Fruit fly (Drosophila melanogaster) whole organism, prepupa: ENCODE data around the gene Sgs5.
A peak's percentile ranks its signal among the peaks of the same experiment; 100 is the strongest.

Experiments
- Blimp-1 ChIP-seq: fragments of 200-800 bp; sonication (Bioruptor generic); optimal IDR thresholded peaks from 3 replicates; lab custom pipeline; 2017; ENCODE audit warnings: missing biosample characterization, missing genetic modification characterization, mild to moderate bottlenecking, moderate library complexity, missing genetic modification reagents
- CG10669 ChIP-seq: fragments of 200-800 bp; sonication (Bioruptor generic); optimal IDR thresholded peaks from 3 replicates; lab custom pipeline; 2018; ENCODE audit warnings: missing biosample characterization, mild to moderate bottlenecking, missing genetic modification characterization, moderate library complexity
- CG11294 ChIP-seq: fragments of 200-800 bp; sonication (Bioruptor generic); IDR thresholded peaks from 2 replicates; pipeline ENCODE4 v1.3.6; 2022; ENCODE audit warnings: missing biosample characterization, missing genetic modification characterization
- CG11762 ChIP-seq: fragments of 200-800 bp; sonication (Bioruptor generic); optimal IDR thresholded peaks from 3 replicates; lab custom pipeline; 2016; ENCODE audit warnings: missing biosample characterization, missing genetic modification characterization; ENCODE audit not compliant: insufficient read depth
- CG11902 ChIP-seq: fragments of 200-800 bp; sonication (Bioruptor generic); optimal IDR thresholded peaks from 3 replicates; lab custom pipeline; 2016; ENCODE audit warnings: missing biosample characterization, missing genetic modification characterization
- CG15336 ChIP-seq: fragments of 200-800 bp; sonication (Bioruptor generic); IDR thresholded peaks from 2 replicates; pipeline ENCODE4 v1.3.6; 2022; ENCODE audit warnings: missing biosample characterization, missing genetic modification characterization
- CG16779 ChIP-seq: fragments of 200-800 bp; sonication (Bioruptor generic); optimal IDR thresholded peaks from 3 replicates; lab custom pipeline; 2017; ENCODE audit warnings: missing biosample characterization, mild to moderate bottlenecking, missing genetic modification characterization
- CG32006 ChIP-seq: fragments of 200-800 bp; sonication (Bioruptor generic); optimal IDR thresholded peaks from 3 replicates; lab custom pipeline; 2017; ENCODE audit warnings: missing biosample characterization, mild to moderate bottlenecking, missing genetic modification characterization
- CG3919 ChIP-seq: fragments of 200-800 bp; sonication (Bioruptor generic); optimal IDR thresholded peaks from 3 replicates; lab custom pipeline; 2016; ENCODE audit warnings: missing biosample characterization, missing genetic modification characterization
- CG4318 ChIP-seq: fragments of 200-800 bp; sonication (Bioruptor generic); optimal IDR thresholded peaks from 3 replicates; lab custom pipeline; 2017; ENCODE audit warnings: missing biosample characterization, mild to moderate bottlenecking, missing genetic modification characterization
- CG6163 ChIP-seq: fragments of 200-800 bp; sonication (Bioruptor generic); IDR thresholded peaks from 3 replicates; pipeline ENCODE4 v1.3.6; 2022; ENCODE audit warnings: missing biosample characterization, missing genetic modification characterization
- CG7368 ChIP-seq: fragments of 200-800 bp; sonication (Bioruptor generic); optimal IDR thresholded peaks from 3 replicates; lab custom pipeline; 2016; ENCODE audit warnings: missing biosample characterization, missing genetic modification characterization
- CG8119 ChIP-seq: fragments of 200-800 bp; sonication (Bioruptor generic); IDR thresholded peaks from 3 replicates; pipeline ENCODE4 v1.3.6; 2022; ENCODE audit warnings: missing biosample characterization, missing genetic modification characterization
- CG8319 ChIP-seq: fragments of 200-800 bp; sonication (Bioruptor generic); optimal IDR thresholded peaks from 3 replicates; lab custom pipeline; 2016; ENCODE audit warnings: missing biosample characterization, missing genetic modification characterization
- CG8632 ChIP-seq: fragments of 200-800 bp; sonication (Bioruptor generic); optimal IDR thresholded peaks from 3 replicates; lab custom pipeline; 2016; ENCODE audit warnings: missing biosample characterization, missing genetic modification characterization
- CG9139 ChIP-seq: fragments of 200-800 bp; sonication (Bioruptor generic); optimal IDR thresholded peaks from 3 replicates; lab custom pipeline; 2017; ENCODE audit warnings: missing biosample characterization, mild to moderate bottlenecking, missing genetic modification characterization
- Eip75B ChIP-seq: fragments of 200-800 bp; sonication (Bioruptor generic); optimal IDR thresholded peaks from 3 replicates; lab custom pipeline; 2016; ENCODE audit warnings: missing biosample characterization, missing genetic modification characterization
- Eip78C ChIP-seq: fragments of 200-800 bp; sonication (Bioruptor generic); peaks from one replicate; lab custom pipeline; 2016; ENCODE audit warnings: missing biosample characterization, missing genetic modification characterization
- Eip93F ChIP-seq: fragments of 200-800 bp; sonication (Bioruptor generic); optimal IDR thresholded peaks from 2 replicates; lab custom pipeline; 2016; ENCODE audit warnings: missing biosample characterization, mild to moderate bottlenecking, missing genetic modification characterization
- Ets21C ChIP-seq: fragments of 200-800 bp; sonication (Bioruptor generic); optimal IDR thresholded peaks from 3 replicates; lab custom pipeline; 2016; ENCODE audit warnings: missing biosample characterization, missing genetic modification characterization
- Gug ChIP-seq: fragments of 200-800 bp; sonication (Bioruptor generic); IDR thresholded peaks from 2 replicates; pipeline ENCODE4 v1.3.6; 2022; ENCODE audit warnings: missing biosample characterization, missing genetic modification characterization
- Hr39 ChIP-seq: fragments of 200-800 bp; sonication (Bioruptor generic); optimal IDR thresholded peaks from 2 replicates; lab custom pipeline; 2016; ENCODE audit warnings: missing biosample characterization, missing genetic modification characterization
- Lpt ChIP-seq: fragments of 200-800 bp; sonication (Bioruptor generic); optimal IDR thresholded peaks from 3 replicates; lab custom pipeline; 2016; ENCODE audit warnings: missing biosample characterization, missing genetic modification characterization
- OdsH ChIP-seq: fragments of 200-800 bp; sonication (Bioruptor generic); optimal IDR thresholded peaks from 3 replicates; lab custom pipeline; 2016; ENCODE audit warnings: missing biosample characterization, missing genetic modification characterization
- Sox15 ChIP-seq: fragments of 200-800 bp; sonication (Bioruptor generic); optimal IDR thresholded peaks from 3 replicates; lab custom pipeline; 2016; ENCODE audit warnings: missing biosample characterization, missing genetic modification characterization
- cyc ChIP-seq: fragments of 200-800 bp; sonication (Bioruptor generic); optimal IDR thresholded peaks from 3 replicates; lab custom pipeline; 2016; ENCODE audit warnings: missing biosample characterization, missing genetic modification characterization
- dac ChIP-seq: fragments of 200-800 bp; sonication (Bioruptor generic); optimal IDR thresholded peaks from 2 replicates; lab custom pipeline; 2017; ENCODE audit warnings: missing biosample characterization, mild to moderate bottlenecking, missing genetic modification characterization
- dsx ChIP-seq: fragments of 200-800 bp; optimal IDR thresholded peaks from 3 replicates; lab custom pipeline; 2019; ENCODE audit warnings: missing biosample characterization, mild to moderate bottlenecking, missing genetic modification characterization, moderate library complexity; ENCODE audit not compliant: poor library complexity, severe bottlenecking
- eg ChIP-seq: fragments of 200-800 bp; sonication (Bioruptor generic); IDR thresholded peaks from 3 replicates; pipeline ENCODE4 v1.3.6; 2022; ENCODE audit warnings: missing biosample characterization, missing genetic modification characterization
- fd59A ChIP-seq: fragments of 200-800 bp; sonication (Bioruptor generic); optimal IDR thresholded peaks from 2 replicates; lab custom pipeline; 2017; ENCODE audit warnings: missing biosample characterization, mild to moderate bottlenecking, missing genetic modification characterization, missing genetic modification reagents
- fkh ChIP-seq: fragments of 200-800 bp; sonication (Bioruptor generic); optimal IDR thresholded peaks from 3 replicates; lab custom pipeline; 2017; ENCODE audit warnings: missing biosample characterization, mild to moderate bottlenecking, missing genetic modification characterization, moderate library complexity
- net ChIP-seq: fragments of 200-800 bp; sonication (Bioruptor generic); optimal IDR thresholded peaks from 3 replicates; lab custom pipeline; 2016; ENCODE audit warnings: missing biosample characterization, missing genetic modification characterization
- spab ChIP-seq: fragments of 200-800 bp; sonication (Bioruptor generic); optimal IDR thresholded peaks from 2 replicates; lab custom pipeline; 2017; ENCODE audit warnings: missing biosample characterization, mild to moderate bottlenecking, missing genetic modification characterization, missing genetic modification reagents
- ss ChIP-seq, 2 experiments: fragments of 200-800 bp; sonication (Bioruptor generic); optimal IDR thresholded peaks; 2 replicates in 1 of 2; 3 replicates in 1 of 2; lab custom pipeline; 2017 to 2018; ENCODE audit warnings: mild to moderate bottlenecking in 2 of 2, missing biosample characterization in 2 of 2, missing genetic modification characterization in 2 of 2, moderate library complexity in 1 of 2
- svp ChIP-seq: fragments of 200-800 bp; sonication (Bioruptor generic); peaks from one replicate; lab custom pipeline; 2016; ENCODE audit warnings: missing biosample characterization, missing genetic modification characterization
- vri ChIP-seq: fragments of 200-800 bp; sonication (Bioruptor generic); optimal IDR thresholded peaks from 3 replicates; lab custom pipeline; 2016; ENCODE audit warnings: missing biosample characterization, mild to moderate bottlenecking, missing genetic modification characterization

Gene Sgs5

DNA sequence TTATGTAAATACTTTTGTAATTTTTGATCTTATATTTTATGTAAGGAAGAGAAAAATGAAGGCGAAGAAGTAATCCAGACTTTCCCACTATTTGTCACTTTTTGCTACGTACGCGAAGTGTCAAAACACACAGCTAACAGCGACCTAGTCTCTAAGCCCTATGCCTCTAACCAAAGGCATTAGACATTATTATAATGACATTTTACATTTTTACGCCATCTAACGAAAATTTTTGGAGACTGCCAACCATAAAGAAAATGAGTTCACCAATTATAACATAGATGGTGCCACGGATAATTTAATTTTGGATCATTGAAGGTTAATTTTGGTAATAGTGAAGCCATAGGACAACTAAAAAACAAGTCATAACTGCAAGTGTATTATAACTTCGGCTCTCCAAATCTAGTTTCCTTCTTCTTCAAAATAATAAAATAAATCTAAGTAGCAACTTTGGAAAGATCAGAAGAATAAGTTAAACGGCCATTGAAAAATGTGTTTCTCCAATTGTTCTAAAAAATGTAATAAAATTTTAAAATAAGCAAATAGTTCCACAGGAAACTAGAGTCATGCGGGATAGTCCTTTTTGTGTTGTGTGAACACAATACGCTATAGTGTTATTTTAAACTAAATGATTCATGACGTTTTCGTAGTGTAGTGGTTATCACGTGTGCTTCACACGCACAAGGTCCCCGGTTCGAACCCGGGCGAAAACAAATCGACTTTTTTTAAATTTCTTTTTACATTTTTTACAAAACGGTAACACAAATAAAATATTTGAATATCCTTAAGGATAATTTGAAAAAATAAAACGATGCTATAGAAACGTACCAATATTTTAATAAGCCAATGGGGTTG lies 22.2 kb downstream of the Sgs5 start (continued):
- TF ChIP-seq Eip75B (GFP tag; lab: Kevin White, UChicago) (no peak), CG11294 (GFP tag; lab: Robert Waterston, UW) (no peak), CG8632 (GFP tag; lab: Kevin White, UChicago) (no peak), fkh (no peak), Hr39 (GFP tag; lab: Kevin White, UChicago) (peak; percentile 48), Blimp-1 (GFP tag; lab: Kevin White, UChicago) (no peak), CG3919 (GFP tag; lab: Kevin White, UChicago) (no peak), CG7368 (GFP tag; lab: Kevin White, UChicago) (no peak), CG11902 (GFP tag; lab: Kevin White, UChicago) (no peak), CG8119 (GFP tag; lab: Robert Waterston, UW) (peak; percentile 24; the same call in 1 of the 3 replicates), eg (GFP tag; lab: Robert Waterston, UW) (no peak), CG4318 (GFP tag; lab: Kevin White, UChicago) (no peak), Gug (GFP tag; lab: Robert Waterston, UW) (no peak), CG11762 (GFP tag; lab: Kevin White, UChicago) (no peak), net (GFP tag; lab: Kevin White, UChicago) (no peak), CG6163 (GFP tag; lab: Robert Waterston, UW) (no peak), svp (peak; percentile 55), CG9139 (no peak), Eip93F (no peak), fd59A (GFP tag; lab: Kevin White, UChicago) (no peak), vri (GFP tag; lab: Kevin White, UChicago) (no peak), CG32006 (GFP tag; lab: Kevin White, UChicago) (peak; percentile 11), ss (GFP tag; optimal IDR thresholded peaks at IDR 0.05; lab: Kevin White, UChicago) (peak; percentile 44 to 54), cyc (GFP tag; lab: Kevin White, UChicago) (peak; percentile 22), CG15336 (GFP tag; lab: Robert Waterston, UW) (peak; percentile 55; the same call in 1 of the 2 replicates), CG16779 (tag; lab: Kevin White, UChicago) (no peak), OdsH (GFP tag; lab: Kevin White, UChicago) (no peak), Ets21C (no peak), dac (GFP tag; lab: Kevin White, UChicago) (no peak)

DNA sequence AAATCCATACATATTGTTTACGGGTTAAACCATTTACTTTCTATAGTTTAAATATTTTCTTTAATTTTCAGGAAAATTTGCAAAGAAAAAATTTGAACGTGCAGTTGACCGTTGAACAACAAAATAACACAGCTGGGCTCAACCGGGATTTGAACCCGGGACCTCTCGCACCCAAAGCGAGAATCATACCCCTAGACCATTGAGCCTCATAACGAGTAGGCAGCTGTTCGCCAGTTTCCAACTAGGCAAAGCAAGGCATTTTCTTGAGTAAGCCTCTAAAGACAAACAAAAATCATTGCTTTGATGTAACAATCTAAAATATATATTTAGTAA lies 22.8 kb downstream of the Sgs5 start:
- TF ChIP-seq ss (GFP tag; optimal IDR thresholded peaks at IDR 0.05; lab: Kevin White, UChicago), result peak in 1 of 2 experiments; percentile 0
- TF ChIP-seq CG9139, result peak; percentile 31
- no peak for TF ChIP-seq Hr39 (GFP tag; lab: Kevin White, UChicago)
- peak; percentile 83 for TF ChIP-seq svp
- TF ChIP-seq CG11902 (GFP tag; lab: Kevin White, UChicago), result no peak
- TF ChIP-seq dsx, result peak; percentile 10
- TF ChIP-seq CG6163 (GFP tag; lab: Robert Waterston, UW), result peak; percentile 40; the same call in 1 of the 3 replicates
- TF ChIP-seq CG4318 (GFP tag; lab: Kevin White, UChicago), result no peak
- no peak for TF ChIP-seq CG8319 (GFP tag; lab: Kevin White, UChicago)
- TF ChIP-seq Lpt (GFP tag; lab: Kevin White, UChicago), result no peak
- TF ChIP-seq eg (GFP tag; lab: Robert Waterston, UW), result no peak
- TF ChIP-seq spab, result peak; percentile 2
- TF ChIP-seq Eip78C (GFP tag; lab: Kevin White, UChicago), result peak; percentile 67
- TF ChIP-seq fkh, result no peak
- no peak for TF ChIP-seq Sox15 (GFP tag; lab: Kevin White, UChicago)
- no peak for TF ChIP-seq CG10669 (GFP tag; lab: Kevin White, UChicago)
- peak; percentile 6 for TF ChIP-seq CG3919 (GFP tag; lab: Kevin White, UChicago)
- TF ChIP-seq CG16779 (tag; lab: Kevin White, UChicago), result peak; percentile 9
